Fruit fly (Drosophila melanogaster) whole organism, prepupa: ENCODE measurements around the gene AstCC.
A peak's percentile ranks its signal among the peaks of the same experiment; 100 is the strongest.

Experiments used
- Blimp-1 ChIP-seq: fragments of 200-800 bp; sonication (Bioruptor generic); optimal IDR thresholded peaks from 3 replicates; lab custom pipeline; 2017; ENCODE audit warnings: missing biosample characterization, missing genetic modification characterization, mild to moderate bottlenecking, moderate library complexity, missing genetic modification reagents
- CG11294 ChIP-seq: fragments of 200-800 bp; sonication (Bioruptor generic); IDR thresholded peaks from 2 replicates; pipeline ENCODE4 v1.3.6; 2022; ENCODE audit warnings: missing biosample characterization, missing genetic modification characterization
- CG15336 ChIP-seq: fragments of 200-800 bp; sonication (Bioruptor generic); IDR thresholded peaks from 2 replicates; pipeline ENCODE4 v1.3.6; 2022; ENCODE audit warnings: missing biosample characterization, missing genetic modification characterization
- CG1621 ChIP-seq: fragments of 200-800 bp; sonication (Bioruptor generic); optimal IDR thresholded peaks from 3 replicates; lab custom pipeline; 2018; ENCODE audit warnings: missing biosample characterization, mild to moderate bottlenecking, missing genetic modification characterization
- CG16779 ChIP-seq: fragments of 200-800 bp; sonication (Bioruptor generic); optimal IDR thresholded peaks from 3 replicates; lab custom pipeline; 2017; ENCODE audit warnings: missing biosample characterization, mild to moderate bottlenecking, missing genetic modification characterization
- CG31627 ChIP-seq: fragments of 200-800 bp; sonication (Bioruptor generic); optimal IDR thresholded peaks from 3 replicates; lab custom pipeline; 2016; ENCODE audit warnings: missing biosample characterization, missing genetic modification characterization
- CG32006 ChIP-seq: fragments of 200-800 bp; sonication (Bioruptor generic); optimal IDR thresholded peaks from 3 replicates; lab custom pipeline; 2017; ENCODE audit warnings: missing biosample characterization, mild to moderate bottlenecking, missing genetic modification characterization
- CG4318 ChIP-seq: fragments of 200-800 bp; sonication (Bioruptor generic); optimal IDR thresholded peaks from 3 replicates; lab custom pipeline; 2017; ENCODE audit warnings: missing biosample characterization, mild to moderate bottlenecking, missing genetic modification characterization
- CG6163 ChIP-seq: fragments of 200-800 bp; sonication (Bioruptor generic); IDR thresholded peaks from 3 replicates; pipeline ENCODE4 v1.3.6; 2022; ENCODE audit warnings: missing biosample characterization, missing genetic modification characterization
- CG6808 ChIP-seq: fragments of 200-800 bp; sonication (Bioruptor generic); optimal IDR thresholded peaks from 3 replicates; lab custom pipeline; 2017; ENCODE audit warnings: missing biosample characterization, missing genetic modification characterization, mild to moderate bottlenecking, moderate library complexity, missing genetic modification reagents
- CG8319 ChIP-seq: fragments of 200-800 bp; sonication (Bioruptor generic); optimal IDR thresholded peaks from 3 replicates; lab custom pipeline; 2016; ENCODE audit warnings: missing biosample characterization, missing genetic modification characterization
- Eip75B ChIP-seq: fragments of 200-800 bp; sonication (Bioruptor generic); optimal IDR thresholded peaks from 3 replicates; lab custom pipeline; 2016; ENCODE audit warnings: missing biosample characterization, missing genetic modification characterization
- Eip78C ChIP-seq: fragments of 200-800 bp; sonication (Bioruptor generic); peaks from one replicate; lab custom pipeline; 2016; ENCODE audit warnings: missing biosample characterization, missing genetic modification characterization
- Ets21C ChIP-seq: fragments of 200-800 bp; sonication (Bioruptor generic); optimal IDR thresholded peaks from 3 replicates; lab custom pipeline; 2016; ENCODE audit warnings: missing biosample characterization, missing genetic modification characterization
- Ets96B ChIP-seq: fragments of 200-800 bp; optimal IDR thresholded peaks from 2 replicates; lab custom pipeline; 2019; ENCODE audit warnings: missing biosample characterization, mild to moderate bottlenecking, missing genetic modification characterization, moderate library complexity
- Hr4 ChIP-seq: fragments of 200-800 bp; sonication (Bioruptor generic); optimal IDR thresholded peaks from 3 replicates; lab custom pipeline; 2016; ENCODE audit warnings: missing biosample characterization, missing genetic modification characterization
- Lpt ChIP-seq: fragments of 200-800 bp; sonication (Bioruptor generic); optimal IDR thresholded peaks from 3 replicates; lab custom pipeline; 2016; ENCODE audit warnings: missing biosample characterization, missing genetic modification characterization
- Met ChIP-seq: fragments of 200-800 bp; sonication (Bioruptor generic); optimal IDR thresholded peaks from 3 replicates; lab custom pipeline; 2016; ENCODE audit warnings: missing biosample characterization, missing genetic modification characterization
- OdsH ChIP-seq: fragments of 200-800 bp; sonication (Bioruptor generic); optimal IDR thresholded peaks from 3 replicates; lab custom pipeline; 2016; ENCODE audit warnings: missing biosample characterization, missing genetic modification characterization
- Smox ChIP-seq: fragments of 200-800 bp; sonication (Bioruptor generic); optimal IDR thresholded peaks from 3 replicates; lab custom pipeline; 2016; ENCODE audit warnings: missing biosample characterization, missing genetic modification characterization
- Sox102F ChIP-seq: fragments of 200-800 bp; sonication (Bioruptor generic); optimal IDR thresholded peaks from 2 replicates; lab custom pipeline; 2016; ENCODE audit warnings: missing biosample characterization, mild to moderate bottlenecking, missing genetic modification characterization
- dac ChIP-seq: fragments of 200-800 bp; sonication (Bioruptor generic); optimal IDR thresholded peaks from 2 replicates; lab custom pipeline; 2017; ENCODE audit warnings: missing biosample characterization, mild to moderate bottlenecking, missing genetic modification characterization
- dsx ChIP-seq: fragments of 200-800 bp; optimal IDR thresholded peaks from 3 replicates; lab custom pipeline; 2019; ENCODE audit warnings: missing biosample characterization, mild to moderate bottlenecking, missing genetic modification characterization, moderate library complexity; ENCODE audit not compliant: poor library complexity, severe bottlenecking
- esn ChIP-seq: fragments of 200-800 bp; sonication (Bioruptor generic); optimal IDR thresholded peaks from 2 replicates; lab custom pipeline; 2016; ENCODE audit warnings: missing biosample characterization, mild to moderate bottlenecking, missing genetic modification characterization, moderate library complexity
- fd85E ChIP-seq: fragments of 200-800 bp; sonication (Bioruptor generic); optimal IDR thresholded peaks from 3 replicates; lab custom pipeline; 2016; ENCODE audit warnings: missing biosample characterization, missing genetic modification characterization
- pdm3 ChIP-seq: fragments of 200-800 bp; sonication (Bioruptor generic); optimal IDR thresholded peaks from 3 replicates; lab custom pipeline; 2016; ENCODE audit warnings: missing biosample characterization, missing genetic modification characterization
- salr ChIP-seq, 2 experiments: fragments of 200-800 bp; sonication (Bioruptor generic); optimal IDR thresholded peaks; 3 replicates each; lab custom pipeline; 2016 to 2018; ENCODE audit warnings: missing biosample characterization in 2 of 2, missing genetic modification characterization in 2 of 2, mild to moderate bottlenecking in 1 of 2
- spab ChIP-seq: fragments of 200-800 bp; sonication (Bioruptor generic); optimal IDR thresholded peaks from 2 replicates; lab custom pipeline; 2017; ENCODE audit warnings: missing biosample characterization, mild to moderate bottlenecking, missing genetic modification characterization, missing genetic modification reagents
- vri ChIP-seq: fragments of 200-800 bp; sonication (Bioruptor generic); optimal IDR thresholded peaks from 3 replicates; lab custom pipeline; 2016; ENCODE audit warnings: missing biosample characterization, mild to moderate bottlenecking, missing genetic modification characterization

The AstCC gene

dm6 chr2L:11037583-11038517 is 47.2 kb downstream of the AstCC start (continued):
- TF ChIP-seq Sox102F = no peak
- TF ChIP-seq Eip78C (GFP tag; lab: Kevin White, UChicago) = peak; percentile 76
- TF ChIP-seq Blimp-1 (GFP tag; lab: Kevin White, UChicago) = no peak
- 0 out of 2 replicates have a peak, but pooled peaks have one; percentile 34 for TF ChIP-seq CG15336 (GFP tag; lab: Robert Waterston, UW)
- TF ChIP-seq CG4318 (GFP tag; lab: Kevin White, UChicago) = no peak
- TF ChIP-seq Hr4 (GFP tag; lab: Kevin White, UChicago) = peak; percentile 26
- peak; percentile 30 for TF ChIP-seq esn (GFP tag; lab: Kevin White, UChicago)
- TF ChIP-seq CG8319 = no peak
- TF ChIP-seq CG32006 (GFP tag; lab: Kevin White, UChicago) = peak; percentile 33
- TF ChIP-seq pdm3 (GFP tag; lab: Kevin White, UChicago) = peak; percentile 12
- TF ChIP-seq CG6808 (GFP tag; lab: Kevin White, UChicago) = no peak
- TF ChIP-seq Met = peak; percentile 28
- peak in 1 of 2 experiments; percentile 18 for TF ChIP-seq salr (GFP tag; optimal IDR thresholded peaks at IDR 0.05; lab: Kevin White, UChicago)
- no peak for TF ChIP-seq vri (GFP tag; lab: Kevin White, UChicago)
- TF ChIP-seq dac (GFP tag; lab: Kevin White, UChicago) = no peak
- TF ChIP-seq CG16779 = no peak
- TF ChIP-seq Eip75B (GFP tag; lab: Kevin White, UChicago) = no peak
- TF ChIP-seq CG11294 (GFP tag; lab: Robert Waterston, UW) = no peak
- TF ChIP-seq CG31627 (GFP tag; lab: Kevin White, UChicago) = peak; percentile 35
- peak; percentile 28 for TF ChIP-seq OdsH (GFP tag; lab: Kevin White, UChicago)
- peak; percentile 4 for TF ChIP-seq Ets21C
- TF ChIP-seq CG6163 (GFP tag; lab: Robert Waterston, UW) = no peak
- no peak for TF ChIP-seq spab (GFP tag; lab: Kevin White, UChicago)
- no peak for TF ChIP-seq dsx (GFP tag; lab: Kevin White, UChicago)

DNA sequence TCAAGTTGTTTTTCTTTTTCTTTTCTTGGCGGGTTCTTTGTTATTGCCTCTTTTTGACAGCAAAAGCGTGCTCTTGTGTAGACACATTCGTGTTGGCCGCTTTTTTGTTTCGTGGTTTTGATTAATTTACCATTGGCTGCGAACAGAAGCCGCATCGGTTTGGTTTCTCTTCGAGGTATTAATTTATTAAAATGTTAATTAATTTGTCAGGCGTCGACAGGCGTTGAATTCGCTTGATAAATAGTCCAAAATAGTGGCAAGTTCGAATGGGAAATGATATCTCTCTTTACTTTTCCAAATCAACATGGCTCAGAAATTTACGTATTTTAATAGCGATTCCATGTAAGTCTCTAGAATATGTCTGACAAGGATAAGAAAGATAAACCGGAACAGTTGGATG is 50.5 kb downstream of the AstCC start, which contains the start of gene CG18666:
CG18666 (plus strand) TSS at position 301 of the 400 bp plus-strand sequence.
- TF ChIP-seq Lpt (GFP tag; lab: Kevin White, UChicago) = no peak
- no peak for TF ChIP-seq fd85E (GFP tag; lab: Kevin White, UChicago)
- TF ChIP-seq Smox (GFP tag; lab: Kevin White, UChicago) = no peak
- TF ChIP-seq vri (GFP tag; lab: Kevin White, UChicago) = no peak
- no peak for TF ChIP-seq CG1621
- TF ChIP-seq Ets96B (tag; lab: Kevin White, UChicago) = no peak
